Worm (Caenorhabditis elegans) whole organism, young adult: ENCODE measurements around the gene fbxa-197.

Source experiments
- B0035.1 ChIP-seq: sonication (generic microtip); optimal IDR thresholded peaks from 2 replicates; lab custom pipeline; 2016; ENCODE audit warnings: missing genetic modification characterization, mild to moderate bottlenecking, missing compliant biosample characterization, missing genotype, missing genetic modification reagents
- F23B12.7 ChIP-seq: sonication (generic microtip); optimal IDR thresholded peaks from 2 replicates; lab custom pipeline; 2017; ENCODE audit warnings: missing genetic modification characterization, mild to moderate bottlenecking, missing compliant biosample characterization, antibody characterized with exemption, moderate library complexity; ENCODE audit not compliant: insufficient read depth
- F33H1.4 ChIP-seq: fragments of 200-800 bp; sonication (Bioruptor generic); IDR thresholded peaks from 2 replicates; pipeline ENCODE4 v1.3.6; 2022; ENCODE audit warnings: missing genetic modification reagents, missing genetic modification characterization, missing compliant biosample characterization
- F37B4.10 ChIP-seq: fragments of 200-800 bp; sonication (Bioruptor generic); IDR thresholded peaks from 2 replicates; pipeline ENCODE4 v1.3.6; 2022; ENCODE audit warnings: missing genetic modification characterization, missing compliant biosample characterization
- F52B5.7 ChIP-seq: sonication (generic microtip); optimal IDR thresholded peaks from 2 replicates; lab custom pipeline; 2016; ENCODE audit warnings: mild to moderate bottlenecking, missing genetic modification characterization, missing compliant biosample characterization
- F57A8.1 ChIP-seq: fragments of 200-800 bp; sonication (Bioruptor generic); optimal IDR thresholded peaks from 2 replicates; lab custom pipeline; 2018; ENCODE audit warnings: mild to moderate bottlenecking, missing genetic modification characterization, moderate library complexity, missing compliant biosample characterization
- K11D2.4 ChIP-seq: fragments of 200-800 bp; sonication (Bioruptor generic); IDR thresholded peaks from 2 replicates; pipeline ENCODE4 v1.3.6; 2022; ENCODE audit warnings: missing genetic modification reagents, missing genetic modification characterization, missing compliant biosample characterization
- T07F8.4 ChIP-seq: sonication (generic microtip); optimal IDR thresholded peaks from 2 replicates; lab custom pipeline; 2016; ENCODE audit warnings: mild to moderate bottlenecking, missing genetic modification characterization, moderate library complexity, missing compliant biosample characterization
- T26A5.8 ChIP-seq: sonication (generic microtip); optimal IDR thresholded peaks from 2 replicates; lab custom pipeline; 2016; ENCODE audit warnings: missing genetic modification characterization, missing compliant biosample characterization
- Y53F4B.3 ChIP-seq: fragments of 200-800 bp; sonication (Bioruptor generic); IDR thresholded peaks from 2 replicates; pipeline ENCODE4 v1.3.6; 2022; ENCODE audit warnings: missing genetic modification reagents, missing genetic modification characterization, missing compliant biosample characterization
- Y79H2A.3 ChIP-seq: fragments of 200-800 bp; sonication (Bioruptor generic); conservative IDR thresholded peaks from 2 replicates; pipeline ENCODE4 v1.3.6; 2022; ENCODE audit warnings: missing genetic modification reagents, missing genetic modification characterization, missing compliant biosample characterization
- akir-1 ChIP-seq: fragments of 200-800 bp; sonication (Bioruptor generic); optimal IDR thresholded peaks from 2 replicates; lab custom pipeline; 2018; ENCODE audit warnings: mild to moderate bottlenecking, missing genetic modification characterization, moderate library complexity, missing compliant biosample characterization
- atf-7 ChIP-seq: sonication (generic microtip); optimal IDR thresholded peaks from 2 replicates; lab custom pipeline; 2017; ENCODE audit warnings: mild to moderate bottlenecking, missing genetic modification characterization, missing compliant biosample characterization
- athp-1 ChIP-seq: sonication (generic microtip); optimal IDR thresholded peaks from 2 replicates; lab custom pipeline; 2017; ENCODE audit warnings: mild to moderate bottlenecking, missing genetic modification characterization, missing compliant biosample characterization
- bed-2 ChIP-seq: fragments of 200-800 bp; sonication (Bioruptor generic); IDR thresholded peaks from 2 replicates; pipeline ENCODE4 v1.3.6; 2022; ENCODE audit warnings: missing genetic modification reagents, missing genetic modification characterization, missing compliant biosample characterization
- ceh-40 ChIP-seq: fragments of 200-800 bp; sonication (Bioruptor generic); IDR thresholded peaks from 2 replicates; pipeline ENCODE4 v1.3.6; 2022; ENCODE audit warnings: missing genetic modification characterization, missing compliant biosample characterization
- dpl-1 ChIP-seq: fragments of 150-350 bp; optimal IDR thresholded peaks from 2 replicates; lab custom pipeline; 2014; ENCODE audit warnings: missing biosample characterization, missing genetic modification reagents, missing genetic modification characterization
- efl-1 ChIP-seq: fragments of 150-350 bp; optimal IDR thresholded peaks from 2 replicates; lab custom pipeline; 2014; ENCODE audit warnings: missing biosample characterization, missing genetic modification reagents, missing genetic modification characterization
- egl-44 ChIP-seq: fragments of 200-800 bp; sonication (Bioruptor generic); IDR thresholded peaks from 2 replicates; pipeline ENCODE4 v1.3.6; 2022; ENCODE audit warnings: missing genetic modification reagents, missing genetic modification characterization, missing compliant biosample characterization
- egrh-3 ChIP-seq: fragments of 200-800 bp; sonication (Bioruptor generic); IDR thresholded peaks from 2 replicates; pipeline ENCODE4 v1.3.6; 2022; ENCODE audit warnings: missing genetic modification reagents, missing genetic modification characterization, missing compliant biosample characterization
- hrde-1 ChIP-seq: sonication (generic microtip); optimal IDR thresholded peaks from 2 replicates; lab custom pipeline; 2016; ENCODE audit warnings: missing genetic modification characterization, mild to moderate bottlenecking, missing compliant biosample characterization, moderate library complexity, missing genotype, missing genetic modification reagents, borderline replicate concordance
- hsf-1 ChIP-seq: fragments of 200-800 bp; sonication (Bioruptor generic); IDR thresholded peaks from 2 replicates; pipeline ENCODE4 v1.3.6; 2022; ENCODE audit warnings: missing genetic modification reagents, missing genetic modification characterization, missing compliant biosample characterization
- lin-26 ChIP-seq: fragments of 200-800 bp; sonication (Bioruptor generic); IDR thresholded peaks from 2 replicates; pipeline ENCODE4 v1.3.6; 2022; ENCODE audit warnings: missing genetic modification reagents, missing genetic modification characterization, missing compliant biosample characterization
- madf-10 ChIP-seq: sonication (generic microtip); optimal IDR thresholded peaks from 2 replicates; lab custom pipeline; 2016; ENCODE audit warnings: mild to moderate bottlenecking, missing genetic modification characterization, missing compliant biosample characterization
- mcd-1 ChIP-seq: fragments of 200-800 bp; sonication (Bioruptor generic); IDR thresholded peaks from 2 replicates; pipeline ENCODE4 v1.3.6; 2022; ENCODE audit warnings: missing genetic modification reagents, missing genetic modification characterization, missing compliant biosample characterization
- mes-4 ChIP-seq: sonication (generic microtip); optimal IDR thresholded peaks from 2 replicates; lab custom pipeline; 2016; ENCODE audit warnings: missing genotype, missing genetic modification characterization, missing compliant biosample characterization
- mxl-1 ChIP-seq: sonication (generic microtip); optimal IDR thresholded peaks from 2 replicates; lab custom pipeline; 2016; ENCODE audit warnings: missing genetic modification characterization, missing compliant biosample characterization
- nhr-90 ChIP-seq: sonication (generic microtip); optimal IDR thresholded peaks from 2 replicates; lab custom pipeline; 2016; ENCODE audit warnings: missing genotype, mild to moderate bottlenecking, missing genetic modification characterization, missing compliant biosample characterization
- rcor-1 ChIP-seq: fragments of 200-800 bp; sonication (Bioruptor generic); IDR thresholded peaks from 2 replicates; pipeline ENCODE4 v1.3.6; 2022; ENCODE audit warnings: missing genetic modification reagents, missing genetic modification characterization, missing compliant biosample characterization
- sdz-38 ChIP-seq: sonication (generic microtip); optimal IDR thresholded peaks from 2 replicates; lab custom pipeline; 2016; ENCODE audit warnings: missing genotype, missing genetic modification characterization, missing compliant biosample characterization
- sea-2 ChIP-seq: fragments of 200-800 bp; sonication (Bioruptor generic); IDR thresholded peaks from 2 replicates; pipeline ENCODE4 v1.3.6; 2022; ENCODE audit warnings: missing genetic modification characterization, missing compliant biosample characterization
- sptf-2 ChIP-seq: fragments of 200-800 bp; sonication (Bioruptor generic); optimal IDR thresholded peaks from 2 replicates; lab custom pipeline; 2018; ENCODE audit warnings: mild to moderate bottlenecking, missing genetic modification characterization, missing compliant biosample characterization
- tbp1 ChIP-seq: fragments of 200-800 bp; sonication (Bioruptor generic); optimal IDR thresholded peaks from 2 replicates; lab custom pipeline; 2018; ENCODE audit warnings: mild to moderate bottlenecking, missing genetic modification characterization, missing compliant biosample characterization
- ztf-26 ChIP-seq: sonication (generic microtip); optimal IDR thresholded peaks from 2 replicates; lab custom pipeline; 2017; ENCODE audit warnings: missing genetic modification characterization, missing compliant biosample characterization
- ztf-6 ChIP-seq: fragments of 200-800 bp; sonication (Bioruptor generic); IDR thresholded peaks from 2 replicates; pipeline ENCODE4 v1.3.6; 2022; ENCODE audit warnings: missing genetic modification reagents, missing genetic modification characterization, missing compliant biosample characterization

fbxa-197 gene

ce11 chrV:15831586-15831985 lies 35.9 kb upstream of the fbxa-197 start, which contains the start of gene srbc-56:
TSS of gene srbc-56 (minus strand) at chrV:15831686.
- TF ChIP-seq hrde-1 (tag; lab: Kevin White, UChicago) (no peak), T07F8.4 (tag; lab: Kevin White, UChicago) (no peak), F57A8.1 (GFP tag; lab: Kevin White, UChicago) (no peak), K11D2.4 (GFP tag; lab: Robert Waterston, UW) (no peak), rcor-1 (GFP tag; lab: Robert Waterston, UW) (no peak), tbp1 (GFP tag; lab: Kevin White, UChicago) (no peak), sptf-2 (GFP tag; lab: Kevin White, UChicago) (no peak), sdz-38 (tag; lab: Kevin White, UChicago) (no peak), akir-1 (GFP tag; lab: Kevin White, UChicago) (no peak), lin-26 (GFP tag; lab: Robert Waterston, UW) (no peak), F37B4.10 (GFP tag; lab: Robert Waterston, UW) (no peak), F33H1.4 (GFP tag; lab: Robert Waterston, UW) (no peak), sea-2 (no peak), nhr-90 (tag; lab: Kevin White, UChicago) (no peak), F52B5.7 (tag; lab: Kevin White, UChicago) (no peak), mcd-1 (GFP tag; lab: Robert Waterston, UW) (no peak)

- TF ChIP-seq bed-2 (GFP tag; lab: Robert Waterston, UW) (no peak), F23B12.7 (tag; lab: Kevin White, UChicago) (no peak), hsf-1 (GFP tag; lab: Robert Waterston, UW) (no peak), egrh-3 (GFP tag; lab: Robert Waterston, UW) (no peak), dpl-1 (GFP tag; lab: Kevin White, UChicago) (no peak), mxl-1 (tag; lab: Kevin White, UChicago) (no peak)
These were observed 33.9 kb upstream of the fbxa-197 start, which contains the start of gene srbc-54 for ce11 chrV:15833622-15834021. TSS of gene srbc-54 (minus strand) at chrV:15833722.

- TF ChIP-seq Y53F4B.3 (no peak), ztf-6 (GFP tag; lab: Robert Waterston, UW) (no peak), Y79H2A.3 (GFP tag; lab: Robert Waterston, UW) (no peak), ztf-26 (no peak), sea-2 (no peak), hsf-1 (GFP tag; lab: Robert Waterston, UW) (no peak), egrh-3 (GFP tag; lab: Robert Waterston, UW) (no peak), athp-1 (tag; lab: Kevin White, UChicago) (no peak), ceh-40 (GFP tag; lab: Robert Waterston, UW) (no peak), F52B5.7 (tag; lab: Kevin White, UChicago) (no peak), F23B12.7 (tag; lab: Kevin White, UChicago) (no peak), egl-44 (GFP tag; lab: Robert Waterston, UW) (no peak), efl-1 (GFP tag; lab: Kevin White, UChicago) (no peak), mes-4 (tag; lab: Kevin White, UChicago) (no peak), B0035.1 (no peak), bed-2 (GFP tag; lab: Robert Waterston, UW) (no peak), atf-7 (tag; lab: Kevin White, UChicago) (no peak), T26A5.8 (tag; lab: Kevin White, UChicago) (no peak), madf-10 (tag; lab: Kevin White, UChicago) (no peak)
These were observed 26.4 kb upstream of the fbxa-197 start, which contains the start of gene srh-149 for ce11 chrV:15841095-15841494. TSS of gene srh-149 (minus strand) at chrV:15841195.
